Worm (Caenorhabditis elegans) whole organism, L1 larva: ENCODE data around the gene H40L08.3.
A peak's percentile ranks its signal among the peaks of the same experiment; 100 is the strongest.

Experiments used
- C04F5.9 ChIP-seq: sonication (generic microtip); optimal IDR thresholded peaks from 2 replicates; lab custom pipeline; 2016; ENCODE audit warnings: missing genetic modification characterization, missing compliant biosample characterization
- C16A3.4 ChIP-seq: fragments of 150-350 bp; optimal IDR thresholded peaks from 2 replicates; lab custom pipeline; 2014; ENCODE audit warnings: missing biosample characterization, missing genetic modification characterization
- C34B4.2 ChIP-seq: sonication (generic microtip); optimal IDR thresholded peaks from 2 replicates; lab custom pipeline; 2017; ENCODE audit warnings: mild to moderate bottlenecking, missing genetic modification characterization, missing compliant biosample characterization
- aha-1 ChIP-seq: fragments of 150-350 bp; optimal IDR thresholded peaks from 2 replicates; lab custom pipeline; 2014; ENCODE audit warnings: missing biosample characterization, missing genetic modification characterization
- alr-1 ChIP-seq: fragments of 200-800 bp; sonication (Bioruptor generic); optimal IDR thresholded peaks from 2 replicates; lab custom pipeline; 2018; ENCODE audit warnings: borderline replicate concordance, mild to moderate bottlenecking, missing genetic modification characterization, missing compliant biosample characterization
- aly-2 ChIP-seq: fragments of 150-350 bp; optimal IDR thresholded peaks from 2 replicates; lab custom pipeline; 2014; ENCODE audit warnings: missing biosample characterization, missing genetic modification characterization
- ama-1 ChIP-seq: fragments of 150-350 bp; optimal IDR thresholded peaks from 2 replicates; lab custom pipeline; 2014
- blmp-1 ChIP-seq: fragments of 150-350 bp; optimal IDR thresholded peaks from 2 replicates; lab custom pipeline; 2014; ENCODE audit warnings: missing biosample characterization, missing genetic modification characterization
- ceh-82 ChIP-seq, 3 experiments: fragments of 150-350 bp in 1 of 3; sonication (generic microtip) in 2 of 3; optimal IDR thresholded peaks; 2 replicates each; lab custom pipeline; 2014 to 2017; ENCODE audit warnings: missing biosample characterization in 3 of 3, missing genetic modification characterization in 3 of 3
- ceh-90 ChIP-seq: sonication (generic microtip); optimal IDR thresholded peaks from 2 replicates; lab custom pipeline; 2016; ENCODE audit warnings: missing genetic modification characterization, missing compliant biosample characterization
- ces-1 ChIP-seq: fragments of 150-350 bp; optimal IDR thresholded peaks from 2 replicates; lab custom pipeline; 2014; ENCODE audit warnings: missing biosample characterization, missing genetic modification reagents, missing genetic modification characterization
- efl-1 ChIP-seq, 4 experiments: fragments of 150-350 bp; optimal IDR thresholded peaks in 3 of 4; peaks in 1 of 4; 1 replicate in 1 of 4; 2 replicates in 3 of 4; lab custom pipeline; 2014; ENCODE audit warnings: missing biosample characterization in 2 of 4, missing genetic modification characterization in 2 of 4, missing genetic modification reagents in 2 of 4
- efl-3 ChIP-seq: fragments of 200-800 bp; sonication (Bioruptor generic); optimal IDR thresholded peaks from 2 replicates; lab custom pipeline; 2018; ENCODE audit warnings: mild to moderate bottlenecking, missing genetic modification characterization, missing compliant biosample characterization
- egl-13 ChIP-seq: sonication (generic microtip); optimal IDR thresholded peaks from 2 replicates; lab custom pipeline; 2016; ENCODE audit warnings: missing genotype, missing genetic modification reagents, missing genetic modification characterization, missing compliant biosample characterization
- elt-3 ChIP-seq, 6 experiments: fragments of 150-350 bp in 1 of 6; sonication (generic microtip); optimal IDR thresholded peaks; 2 replicates each; lab custom pipeline; 2017 to 2018; ENCODE audit warnings: missing biosample characterization in 6 of 6, missing genetic modification characterization in 6 of 6, inconsistent platforms in 1 of 6
- ets-5 ChIP-seq: fragments of 200-800 bp; sonication (Bioruptor generic); IDR thresholded peaks from 2 replicates; pipeline ENCODE4 v1.3.6; 2022; ENCODE audit warnings: missing genetic modification characterization, missing compliant biosample characterization
- fkh-8 ChIP-seq: sonication (generic microtip); optimal IDR thresholded peaks from 2 replicates; lab custom pipeline; 2016; ENCODE audit warnings: mild to moderate bottlenecking, missing genetic modification characterization, missing compliant biosample characterization
- grh-1 ChIP-seq: fragments of 200-800 bp; sonication (Bioruptor generic); IDR thresholded peaks from 2 replicates; pipeline ENCODE4 v1.3.6; 2022; ENCODE audit warnings: missing genetic modification reagents, missing genetic modification characterization, missing compliant biosample characterization
- irx-1 ChIP-seq: sonication (generic microtip); optimal IDR thresholded peaks from 2 replicates; lab custom pipeline; 2016; ENCODE audit warnings: missing genetic modification characterization, missing compliant biosample characterization
- isw-1 ChIP-seq: fragments of 200-800 bp; sonication (Bioruptor generic); IDR thresholded peaks from 2 replicates; pipeline ENCODE4 v1.3.6; 2022; ENCODE audit warnings: missing genetic modification characterization, missing compliant biosample characterization
- jun-1 ChIP-seq: fragments of 150-350 bp; optimal IDR thresholded peaks from 2 replicates; lab custom pipeline; 2014; ENCODE audit warnings: missing biosample characterization, missing genetic modification reagents, missing genetic modification characterization
- lin-14 ChIP-seq: fragments of 200-800 bp; sonication (Bioruptor generic); optimal IDR thresholded peaks from 2 replicates; lab custom pipeline; 2018; ENCODE audit warnings: mild to moderate bottlenecking, missing genetic modification characterization, moderate library complexity, missing compliant biosample characterization
- lin-15B ChIP-seq: fragments of 150-350 bp; sonication (generic microtip); optimal IDR thresholded peaks from 3 replicates; lab custom pipeline; 2014; ENCODE audit warnings: missing biosample characterization, missing genetic modification characterization
- lin-35 ChIP-seq, 2 experiments: fragments of 150-350 bp; optimal IDR thresholded peaks; 2 replicates each; lab custom pipeline; 2014; ENCODE audit warnings: missing biosample characterization in 2 of 2, missing genetic modification characterization in 2 of 2, missing genetic modification reagents in 2 of 2
- lir-3 ChIP-seq: sonication (generic microtip); optimal IDR thresholded peaks from 2 replicates; lab custom pipeline; 2016; ENCODE audit warnings: mild to moderate bottlenecking, missing genetic modification characterization, moderate library complexity, missing compliant biosample characterization; ENCODE audit not compliant: poor library complexity
- lsy-2 ChIP-seq, 2 experiments: fragments of 150-350 bp; optimal IDR thresholded peaks; 2 replicates each; lab custom pipeline; 2014; ENCODE audit warnings: missing biosample characterization in 2 of 2, missing genetic modification characterization in 2 of 2
- mab-9 ChIP-seq: fragments of 200-800 bp; sonication (Bioruptor generic); IDR thresholded peaks from 2 replicates; pipeline ENCODE4 v1.3.6; 2022; ENCODE audit warnings: missing genetic modification reagents, missing genetic modification characterization, missing compliant biosample characterization
- mdl-1 ChIP-seq, 2 experiments: fragments of 150-350 bp; optimal IDR thresholded peaks; 2 replicates each; lab custom pipeline; 2014 to 2017; ENCODE audit warnings: missing biosample characterization in 2 of 2, missing genetic modification characterization in 2 of 2, inconsistent platforms in 1 of 2
- mef-2 ChIP-seq: fragments of 150-350 bp; optimal IDR thresholded peaks from 2 replicates; lab custom pipeline; 2014; ENCODE audit warnings: missing biosample characterization, missing genetic modification characterization
- nhr-12 ChIP-seq: sonication (generic microtip); optimal IDR thresholded peaks from 2 replicates; lab custom pipeline; 2017; ENCODE audit warnings: missing biosample characterization, missing genetic modification characterization
- nhr-19 ChIP-seq: fragments of 200-800 bp; sonication (Bioruptor generic); conservative IDR thresholded peaks from 2 replicates; pipeline ENCODE4 v1.3.6; 2022; ENCODE audit warnings: missing genetic modification characterization, missing compliant biosample characterization
- nhr-20 ChIP-seq: sonication (generic microtip); optimal IDR thresholded peaks from 2 replicates; lab custom pipeline; 2016; ENCODE audit warnings: mild to moderate bottlenecking, missing genetic modification characterization, missing compliant biosample characterization
- nhr-28 ChIP-seq: fragments of 150-350 bp; optimal IDR thresholded peaks from 2 replicates; lab custom pipeline; 2014; ENCODE audit warnings: missing biosample characterization, missing genetic modification characterization
- nhr-71 ChIP-seq: sonication (generic microtip); optimal IDR thresholded peaks from 2 replicates; lab custom pipeline; 2016; ENCODE audit warnings: mild to moderate bottlenecking, missing genetic modification characterization, moderate library complexity, missing compliant biosample characterization
- nhr-76 ChIP-seq: sonication (generic microtip); optimal IDR thresholded peaks from 2 replicates; lab custom pipeline; 2017; ENCODE audit warnings: missing biosample characterization, missing genetic modification characterization
- nhr-77 ChIP-seq: fragments of 150-350 bp; optimal IDR thresholded peaks from 2 replicates; lab custom pipeline; 2014; ENCODE audit warnings: missing biosample characterization, missing genetic modification characterization
- nhr-84 ChIP-seq: sonication (generic microtip); optimal IDR thresholded peaks from 2 replicates; lab custom pipeline; 2017; ENCODE audit warnings: missing biosample characterization, missing genetic modification characterization
- nhr-85 ChIP-seq: sonication (generic microtip); peaks from one replicate; lab custom pipeline; 2016; ENCODE audit warnings: missing genetic modification characterization, inconsistent platforms, missing compliant biosample characterization
- nhr-90 ChIP-seq: sonication (generic microtip); optimal IDR thresholded peaks from 2 replicates; lab custom pipeline; 2016; ENCODE audit warnings: mild to moderate bottlenecking, missing genetic modification characterization, missing compliant biosample characterization; ENCODE audit not compliant: poor library complexity
- pag-3 ChIP-seq: sonication (generic microtip); optimal IDR thresholded peaks from 2 replicates; lab custom pipeline; 2017; ENCODE audit warnings: missing genetic modification characterization, mild to moderate bottlenecking, missing compliant biosample characterization, antibody characterized with exemption, borderline replicate concordance; ENCODE audit not compliant: insufficient read depth
- pqm-1 ChIP-seq: sonication (generic microtip); optimal IDR thresholded peaks from 3 replicates; lab custom pipeline; 2017; ENCODE audit warnings: missing biosample characterization, missing genetic modification characterization
- rnt-1 ChIP-seq: sonication (generic microtip); optimal IDR thresholded peaks from 2 replicates; lab custom pipeline; 2016; ENCODE audit warnings: mild to moderate bottlenecking, missing genetic modification characterization, moderate library complexity, missing compliant biosample characterization
- skn-1 ChIP-seq: fragments of 150-350 bp; optimal IDR thresholded peaks from 2 replicates; lab custom pipeline; 2014; ENCODE audit warnings: missing biosample characterization, missing genetic modification characterization
- snu-23 ChIP-seq: sonication (generic microtip); optimal IDR thresholded peaks from 2 replicates; lab custom pipeline; 2016; ENCODE audit warnings: missing genetic modification characterization, missing compliant biosample characterization
- swsn-7 ChIP-seq: sonication (generic microtip); optimal IDR thresholded peaks from 2 replicates; lab custom pipeline; 2016; ENCODE audit warnings: missing genetic modification characterization, missing compliant biosample characterization
- tbx-2 ChIP-seq: sonication (generic microtip); optimal IDR thresholded peaks from 2 replicates; lab custom pipeline; 2016; ENCODE audit warnings: missing genetic modification characterization, missing compliant biosample characterization
- unc-130 ChIP-seq: fragments of 150-350 bp; optimal IDR thresholded peaks from 2 replicates; lab custom pipeline; 2017; ENCODE audit warnings: missing biosample characterization, missing genetic modification characterization, inconsistent platforms
- unc-98 ChIP-seq: fragments of 200-800 bp; sonication (Bioruptor generic); IDR thresholded peaks from 2 replicates; pipeline ENCODE4 v1.3.6; 2022; ENCODE audit warnings: missing genetic modification characterization, missing compliant biosample characterization
- vab-15 ChIP-seq: sonication (generic microtip); optimal IDR thresholded peaks from 2 replicates; lab custom pipeline; 2017; ENCODE audit warnings: missing genotype, mild to moderate bottlenecking, missing genetic modification characterization, missing compliant biosample characterization
- xbp-1 ChIP-seq: sonication (generic microtip); optimal IDR thresholded peaks from 2 replicates; lab custom pipeline; 2016; ENCODE audit warnings: missing genetic modification characterization, missing compliant biosample characterization
- zag-1 ChIP-seq: fragments of 150-350 bp; optimal IDR thresholded peaks from 2 replicates; lab custom pipeline; 2014; ENCODE audit warnings: missing biosample characterization, missing genetic modification characterization
- zip-4 ChIP-seq: fragments of 200-800 bp; sonication (Bioruptor generic); optimal IDR thresholded peaks from 2 replicates; lab custom pipeline; 2018; ENCODE audit warnings: mild to moderate bottlenecking, missing genetic modification characterization, moderate library complexity, missing compliant biosample characterization

H40L08.3 gene

ce11 chrX:15083795-15084194 is 7.9 kb upstream of the H40L08.3 start, which contains the start of gene H40L08.1 (continued):
- TF ChIP-seq xbp-1 (tag; lab: Kevin White, UChicago): peak; percentile 78
- TF ChIP-seq ceh-82 (tag; optimal IDR thresholded peaks at IDR 0.05; lab: Kevin White, UChicago): peak in 1 of 3 experiments; percentile 29
- TF ChIP-seq, all 84 proteins: peak for 15

ce11 chrX:15081486-15081885 is 5.6 kb upstream of the H40L08.3 start:
- no peak for TF ChIP-seq pag-3 (tag; lab: Kevin White, UChicago)
- TF ChIP-seq nhr-84 (tag; lab: Kevin White, UChicago): no peak
- TF ChIP-seq zag-1: no peak
- no peak for TF ChIP-seq efl-3 (GFP tag; lab: Kevin White, UChicago)
- no peak for TF ChIP-seq lin-15B (tag; lab: Kevin White, UChicago)
- TF ChIP-seq ceh-90 (tag; lab: Kevin White, UChicago): no peak
- TF ChIP-seq tbx-2 (tag; lab: Kevin White, UChicago): peak; percentile 47
- no peak for TF ChIP-seq nhr-28 (tag; lab: Kevin White, UChicago)
- TF ChIP-seq efl-1 (optimal IDR thresholded peaks at IDR 0.05; lab: Kevin White, UChicago): no peak
- TF ChIP-seq efl-1 (GFP tag; optimal IDR thresholded peaks at IDR 0.05 in 1 of 2; lab: Kevin White, UChicago): no peak
- TF ChIP-seq grh-1: no peak
- no peak for TF ChIP-seq ces-1 (GFP tag; lab: Kevin White, UChicago)
- TF ChIP-seq pqm-1 (tag; lab: Kevin White, UChicago): no peak
- no peak for TF ChIP-seq skn-1 (tag; lab: Kevin White, UChicago)
- no peak for TF ChIP-seq aly-2 (tag; lab: Kevin White, UChicago)
- no peak for TF ChIP-seq vab-15
- TF ChIP-seq nhr-12: no peak
- peak in 2 of 6 experiments; percentile 42 to 86 for TF ChIP-seq elt-3 (tag; optimal IDR thresholded peaks at IDR 0.05; lab: Kevin White, UChicago)
- TF ChIP-seq nhr-71 (tag; lab: Kevin White, UChicago): no peak
- TF ChIP-seq nhr-19 (GFP tag; lab: Robert Waterston, UW): peak; percentile 51
- TF ChIP-seq nhr-85 (tag; lab: Kevin White, UChicago): no peak
- TF ChIP-seq nhr-90: no peak
- no peak for TF ChIP-seq ets-5 (GFP tag; lab: Robert Waterston, UW)
- TF ChIP-seq unc-130 (tag; lab: Kevin White, UChicago): peak; percentile 37
- no peak for TF ChIP-seq rnt-1
- TF ChIP-seq isw-1 (GFP tag; lab: Robert Waterston, UW): no peak
- TF ChIP-seq blmp-1 (tag; lab: Kevin White, UChicago): peak; percentile 79
- TF ChIP-seq nhr-77 (tag; lab: Kevin White, UChicago): no peak
- no peak for TF ChIP-seq C04F5.9 (tag; lab: Kevin White, UChicago)
- TF ChIP-seq C16A3.4: no peak
- no peak for TF ChIP-seq jun-1 (tag; lab: Kevin White, UChicago)
- TF ChIP-seq unc-98 (GFP tag; lab: Robert Waterston, UW): no peak
- TF ChIP-seq irx-1 (tag; lab: Kevin White, UChicago): no peak
- no peak for TF ChIP-seq mab-9 (GFP tag; lab: Robert Waterston, UW)
- TF ChIP-seq lin-14 (GFP tag; lab: Kevin White, UChicago): no peak
- TF ChIP-seq ama-1 (lab: Kevin White, UChicago): no peak
- TF ChIP-seq swsn-7: no peak
- TF ChIP-seq C34B4.2 (tag; lab: Kevin White, UChicago): no peak
- no peak for TF ChIP-seq alr-1 (tag; lab: Kevin White, UChicago)
- no peak for TF ChIP-seq lsy-2 (tag; optimal IDR thresholded peaks at IDR 0.05; lab: Kevin White, UChicago)
- TF ChIP-seq mef-2 (tag; lab: Kevin White, UChicago): no peak
- no peak for TF ChIP-seq lir-3
- peak in 1 of 2 experiments; percentile 32 for TF ChIP-seq lin-35 (GFP tag; optimal IDR thresholded peaks at IDR 0.05; lab: Kevin White, UChicago)
- no peak for TF ChIP-seq egl-13 (tag; lab: Kevin White, UChicago)
- no peak for TF ChIP-seq aha-1
- TF ChIP-seq mdl-1 (tag; optimal IDR thresholded peaks at IDR 0.05; lab: Kevin White, UChicago): peak in 1 of 2 experiments; percentile 48
- TF ChIP-seq fkh-8: no peak
- TF ChIP-seq zip-4 (GFP tag; lab: Kevin White, UChicago): no peak
- TF ChIP-seq nhr-20 (tag; lab: Kevin White, UChicago): peak; percentile 88
- TF ChIP-seq nhr-76 (tag; lab: Kevin White, UChicago): no peak
- peak; percentile 46 for TF ChIP-seq snu-23 (GFP tag; lab: Kevin White, UChicago)
